Worm (Caenorhabditis elegans) whole organism, mixed stage, embryonic: ENCODE measurements around the gene F58F9.8.

Source experiments
- ceh-43 ChIP-seq: fragments of 200-800 bp; sonication (Bioruptor generic); optimal IDR thresholded peaks from 2 replicates; lab custom pipeline; 2018; ENCODE audit warnings: mild to moderate bottlenecking, missing genetic modification characterization, moderate library complexity, missing compliant biosample characterization
- ces-1 ChIP-seq: fragments of 150-350 bp; optimal IDR thresholded peaks from 2 replicates; lab custom pipeline; 2014; ENCODE audit warnings: missing biosample characterization, missing genetic modification reagents, missing genetic modification characterization
- elt-3 ChIP-seq: fragments of 150-350 bp; optimal IDR thresholded peaks from 2 replicates; lab custom pipeline; 2014; ENCODE audit warnings: missing biosample characterization, missing genetic modification characterization
- pha-4 ChIP-seq: fragments of 150-350 bp; optimal IDR thresholded peaks from 2 replicates; lab custom pipeline; 2018; ENCODE audit warnings: missing biosample characterization, missing genetic modification reagents, missing genetic modification characterization

DNA sequence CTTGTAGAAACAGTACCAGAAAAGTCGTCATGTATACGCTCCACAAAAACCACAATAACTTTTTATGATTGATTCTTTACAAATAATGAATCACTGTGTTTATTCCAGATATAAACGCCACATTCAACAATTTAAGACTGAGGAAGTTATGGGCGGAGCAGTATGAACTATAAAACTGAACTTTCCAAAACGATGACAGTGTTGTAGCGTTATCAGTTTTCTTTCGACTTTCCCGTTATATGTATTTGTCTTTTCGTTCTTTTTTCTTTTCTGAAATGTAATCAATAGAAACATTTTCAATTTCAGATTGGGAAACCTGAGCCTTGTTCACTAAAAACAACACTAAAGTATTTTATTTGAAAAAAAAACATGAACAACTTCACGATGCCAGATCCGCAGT lies 20.9 kb upstream of the F58F9.8 start, which contains the start of gene C49A9.9:
- TF ChIP-seq ceh-43 (no peak), ces-1 (no peak), pha-4 (tag; lab: Kevin White, UChicago) (no peak), elt-3 (tag; lab: Kevin White, UChicago) (no peak)
